Worm (Caenorhabditis elegans) whole organism, L4 larva: ENCODE measurements around the gene F18A1.1.
A peak's percentile ranks its signal among the peaks of the same experiment; 100 is the strongest.

Experiments used
- D1046.2 ChIP-seq: fragments of 200-800 bp; sonication (Bioruptor generic); IDR thresholded peaks from 2 replicates; pipeline ENCODE4 v1.3.6; 2022; ENCODE audit warnings: missing genetic modification characterization, missing compliant biosample characterization
- F10B5.3 ChIP-seq: sonication (generic microtip); optimal IDR thresholded peaks from 2 replicates; lab custom pipeline; 2016; ENCODE audit warnings: mild to moderate bottlenecking, missing genetic modification characterization, missing compliant biosample characterization
- F44E2.7 ChIP-seq: fragments of 200-800 bp; sonication (Bioruptor generic); IDR thresholded peaks from 2 replicates; pipeline ENCODE4 v2.1.2; 2022; ENCODE audit warnings: missing genetic modification characterization, missing compliant biosample characterization
- F49E8.2 ChIP-seq: sonication (generic microtip); optimal IDR thresholded peaks from 2 replicates; lab custom pipeline; 2016; ENCODE audit warnings: missing compliant biosample characterization, mild to moderate bottlenecking, missing genetic modification characterization, borderline replicate concordance
- T20F7.1 ChIP-seq: fragments of 200-800 bp; sonication (Bioruptor generic); optimal IDR thresholded peaks from 2 replicates; lab custom pipeline; 2018; ENCODE audit warnings: mild to moderate bottlenecking, missing genetic modification characterization, missing compliant biosample characterization
- aha-1 ChIP-seq: fragments of 150-350 bp; peaks from one replicate; lab custom pipeline; 2014; ENCODE audit warnings: missing biosample characterization, missing genetic modification characterization
- arid-1 ChIP-seq: fragments of 200-800 bp; sonication (Bioruptor generic); conservative IDR thresholded peaks from 2 replicates; pipeline ENCODE4 v1.3.6; 2022; ENCODE audit warnings: missing genetic modification reagents, missing genetic modification characterization, missing compliant biosample characterization
- ceh-28 ChIP-seq: fragments of 150-350 bp; optimal IDR thresholded peaks from 2 replicates; lab custom pipeline; 2014; ENCODE audit warnings: missing biosample characterization, missing genetic modification reagents, missing genetic modification characterization
- ceh-32 ChIP-seq: sonication (generic microtip); optimal IDR thresholded peaks from 2 replicates; lab custom pipeline; 2016; ENCODE audit warnings: mild to moderate bottlenecking, missing genetic modification characterization, missing compliant biosample characterization; ENCODE audit not compliant: poor library complexity
- ceh-44 ChIP-seq: fragments of 200-800 bp; sonication (Bioruptor generic); IDR thresholded peaks from 2 replicates; pipeline ENCODE4 v1.3.6; 2022; ENCODE audit warnings: missing genetic modification reagents, missing genetic modification characterization, missing compliant biosample characterization
- ceh-62 ChIP-seq: sonication (generic microtip); optimal IDR thresholded peaks from 2 replicates; lab custom pipeline; 2017; ENCODE audit warnings: missing biosample characterization, missing genetic modification characterization
- ceh-82 ChIP-seq: sonication (generic microtip); optimal IDR thresholded peaks from 2 replicates; lab custom pipeline; 2017; ENCODE audit warnings: missing biosample characterization, missing genetic modification characterization
- ces-1 ChIP-seq: fragments of 150-350 bp; sonication (generic microtip); optimal IDR thresholded peaks from 4 replicates; lab custom pipeline; 2014; ENCODE audit warnings: missing biosample characterization, missing genetic modification reagents, missing genetic modification characterization
- cey-2 ChIP-seq: sonication (generic microtip); optimal IDR thresholded peaks from 3 replicates; lab custom pipeline; 2017; ENCODE audit warnings: missing genetic modification characterization, mild to moderate bottlenecking, missing compliant biosample characterization, antibody characterized with exemption, borderline replicate concordance; ENCODE audit not compliant: insufficient read depth
- daf-12 ChIP-seq: fragments of 150-350 bp; optimal IDR thresholded peaks from 2 replicates; lab custom pipeline; 2014; ENCODE audit warnings: missing biosample characterization, missing genetic modification reagents, missing genetic modification characterization
- daf-16 ChIP-seq, 3 experiments: sonication (generic microtip); optimal IDR thresholded peaks; 2 replicates each; lab custom pipeline; 2016 to 2017; ENCODE audit warnings: missing genetic modification characterization in 3 of 3, missing genetic modification reagents in 3 of 3, mild to moderate bottlenecking in 2 of 3, missing compliant biosample characterization in 2 of 3, missing biosample characterization in 1 of 3, moderate library complexity in 1 of 3
- daf-19 ChIP-seq: fragments of 200-800 bp; sonication (Bioruptor generic); conservative IDR thresholded peaks from 2 replicates; pipeline ENCODE4 v1.3.6; 2022; ENCODE audit warnings: missing genetic modification characterization, missing compliant biosample characterization
- daf-8 ChIP-seq: fragments of 200-800 bp; sonication (Bioruptor generic); IDR thresholded peaks from 2 replicates; pipeline ENCODE4 v1.3.6; 2022; ENCODE audit warnings: missing genetic modification characterization, missing compliant biosample characterization
- dmd-8 ChIP-seq: fragments of 200-800 bp; sonication (Bioruptor generic); IDR thresholded peaks from 2 replicates; pipeline ENCODE4 v1.3.6; 2022; ENCODE audit warnings: missing genetic modification characterization, missing compliant biosample characterization
- egl-27 ChIP-seq: sonication (generic microtip); optimal IDR thresholded peaks from 3 replicates; lab custom pipeline; 2017; ENCODE audit warnings: missing biosample characterization, missing genetic modification reagents, missing genetic modification characterization
- egl-43 ChIP-seq: fragments of 200-800 bp; sonication (Bioruptor generic); IDR thresholded peaks from 2 replicates; pipeline ENCODE4 v1.3.6; 2022; ENCODE audit warnings: missing genetic modification reagents, missing genetic modification characterization, missing compliant biosample characterization
- fkh-10 ChIP-seq: fragments of 150-350 bp; optimal IDR thresholded peaks from 2 replicates; lab custom pipeline; 2014; ENCODE audit warnings: missing biosample characterization, missing genetic modification reagents, missing genetic modification characterization
- gei-8 ChIP-seq: fragments of 200-800 bp; sonication (Bioruptor generic); optimal IDR thresholded peaks from 2 replicates; lab custom pipeline; 2018; ENCODE audit warnings: mild to moderate bottlenecking, missing genetic modification characterization, missing compliant biosample characterization
- hlh-11 ChIP-seq: fragments of 200-800 bp; sonication (Bioruptor generic); optimal IDR thresholded peaks from 2 replicates; lab custom pipeline; 2018; ENCODE audit warnings: mild to moderate bottlenecking, missing genetic modification characterization, missing compliant biosample characterization
- lim-7 ChIP-seq: fragments of 200-800 bp; sonication (Bioruptor generic); IDR thresholded peaks from 2 replicates; pipeline ENCODE4 v1.3.6; 2022; ENCODE audit warnings: missing genetic modification characterization, missing compliant biosample characterization
- lin-1 ChIP-seq: fragments of 200-800 bp; sonication (Bioruptor generic); IDR thresholded peaks from 2 replicates; pipeline ENCODE4 v1.3.6; 2022; ENCODE audit warnings: missing genetic modification reagents, missing genetic modification characterization, missing compliant biosample characterization
- lin-13 ChIP-seq: fragments of 150-350 bp; optimal IDR thresholded peaks from 2 replicates; lab custom pipeline; 2014; ENCODE audit warnings: missing biosample characterization, missing genetic modification reagents, missing genetic modification characterization
- lin-15B ChIP-seq: fragments of 150-350 bp; sonication (generic microtip); optimal IDR thresholded peaks from 3 replicates; lab custom pipeline; 2014; ENCODE audit warnings: missing biosample characterization, missing genetic modification characterization
- lin-29 ChIP-seq: fragments of 200-800 bp; sonication (Bioruptor generic); IDR thresholded peaks from 2 replicates; pipeline ENCODE4 v1.3.6; 2022; ENCODE audit warnings: missing genetic modification reagents, missing genetic modification characterization, missing compliant biosample characterization
- lin-39 ChIP-seq: fragments of 150-350 bp; optimal IDR thresholded peaks from 2 replicates; lab custom pipeline; 2014; ENCODE audit warnings: missing biosample characterization, missing genetic modification reagents, missing genetic modification characterization
- lir-3 ChIP-seq: sonication (generic microtip); optimal IDR thresholded peaks from 2 replicates; lab custom pipeline; 2016; ENCODE audit warnings: mild to moderate bottlenecking, missing genetic modification characterization, missing compliant biosample characterization
- mdt-29 ChIP-seq: fragments of 200-800 bp; sonication (Bioruptor generic); IDR thresholded peaks from 2 replicates; pipeline ENCODE4 v1.3.6; 2022; ENCODE audit warnings: missing genetic modification reagents, missing genetic modification characterization, missing compliant biosample characterization
- mep-1 ChIP-seq: fragments of 150-350 bp; sonication (generic microtip); optimal IDR thresholded peaks from 3 replicates; lab custom pipeline; 2014; ENCODE audit warnings: missing biosample characterization, missing genetic modification characterization
- mes-2 ChIP-seq: sonication (generic microtip); optimal IDR thresholded peaks from 2 replicates; lab custom pipeline; 2016; ENCODE audit warnings: missing genotype, mild to moderate bottlenecking, missing genetic modification characterization, missing compliant biosample characterization; ENCODE audit not compliant: poor library complexity, severe bottlenecking
- mxl-2 ChIP-seq: fragments of 200-800 bp; sonication (Bioruptor generic); conservative IDR thresholded peaks from 2 replicates; pipeline ENCODE4 v1.3.6; 2022; ENCODE audit warnings: missing genetic modification reagents, missing genetic modification characterization, missing compliant biosample characterization
- nhr-111 ChIP-seq: fragments of 200-800 bp; sonication (Bioruptor generic); optimal IDR thresholded peaks from 2 replicates; lab custom pipeline; 2018; ENCODE audit warnings: mild to moderate bottlenecking, missing genetic modification characterization, missing compliant biosample characterization
- nhr-237 ChIP-seq: sonication (generic microtip); optimal IDR thresholded peaks from 2 replicates; lab custom pipeline; 2017; ENCODE audit warnings: missing biosample characterization, missing genetic modification characterization
- nhr-42 ChIP-seq: fragments of 200-800 bp; sonication (Bioruptor generic); IDR thresholded peaks from 2 replicates; pipeline ENCODE4 v1.3.6; 2022; ENCODE audit warnings: missing genetic modification characterization, missing compliant biosample characterization
- nhr-48 ChIP-seq: sonication (generic microtip); optimal IDR thresholded peaks from 2 replicates; lab custom pipeline; 2016; ENCODE audit warnings: mild to moderate bottlenecking, missing genetic modification characterization, missing compliant biosample characterization
- php-3 ChIP-seq: fragments of 200-800 bp; sonication (Bioruptor generic); IDR thresholded peaks from 2 replicates; pipeline ENCODE4 v1.3.6; 2022; ENCODE audit warnings: missing genetic modification reagents, missing genetic modification characterization, missing compliant biosample characterization
- pqm-1 ChIP-seq: sonication (generic microtip); optimal IDR thresholded peaks from 2 replicates; lab custom pipeline; 2017; ENCODE audit warnings: missing biosample characterization, missing genetic modification characterization
- saeg-2 ChIP-seq: fragments of 200-800 bp; sonication (Bioruptor generic); IDR thresholded peaks from 2 replicates; pipeline ENCODE4 v1.3.6; 2022; ENCODE audit warnings: missing genetic modification reagents, missing genetic modification characterization, missing compliant biosample characterization
- skn-1 ChIP-seq: fragments of 150-350 bp; optimal IDR thresholded peaks from 2 replicates; lab custom pipeline; 2014; ENCODE audit warnings: missing biosample characterization, missing genetic modification characterization
- snpc-1.2 ChIP-seq: fragments of 200-800 bp; sonication (Bioruptor generic); IDR thresholded peaks from 2 replicates; pipeline ENCODE4 v1.3.6; 2022; ENCODE audit warnings: missing genetic modification reagents, missing genetic modification characterization, missing compliant biosample characterization
- tra-1 ChIP-seq: fragments of 200-800 bp; sonication (Bioruptor generic); IDR thresholded peaks from 2 replicates; pipeline ENCODE4 v1.3.6; 2022; ENCODE audit warnings: missing genetic modification reagents, missing genetic modification characterization, missing compliant biosample characterization
- unc-62 ChIP-seq, 3 experiments: fragments of 150-350 bp in 1 of 3; sonication (generic microtip); optimal IDR thresholded peaks in 2 of 3; peaks in 1 of 3; 1 replicate in 1 of 3; 2 replicates in 2 of 3; lab custom pipeline; 2014 to 2017; ENCODE audit warnings: missing biosample characterization in 3 of 3, missing genetic modification characterization in 3 of 3, missing genetic modification reagents in 3 of 3, missing genotype in 1 of 3
- vab-7 ChIP-seq: fragments of 200-800 bp; sonication (Bioruptor generic); IDR thresholded peaks from 2 replicates; pipeline ENCODE4 v1.3.6; 2022; ENCODE audit warnings: missing genetic modification reagents, missing genetic modification characterization, missing compliant biosample characterization
- zfp-3 ChIP-seq: fragments of 200-800 bp; sonication (Bioruptor generic); conservative IDR thresholded peaks from 2 replicates; pipeline ENCODE4 v1.3.6; 2022; ENCODE audit warnings: missing genetic modification reagents, missing genetic modification characterization, missing compliant biosample characterization
- ztf-11 ChIP-seq: fragments of 150-350 bp; optimal IDR thresholded peaks from 2 replicates; lab custom pipeline; 2014; ENCODE audit warnings: missing biosample characterization, missing genetic modification characterization

The F18A1.1 gene

DNA sequence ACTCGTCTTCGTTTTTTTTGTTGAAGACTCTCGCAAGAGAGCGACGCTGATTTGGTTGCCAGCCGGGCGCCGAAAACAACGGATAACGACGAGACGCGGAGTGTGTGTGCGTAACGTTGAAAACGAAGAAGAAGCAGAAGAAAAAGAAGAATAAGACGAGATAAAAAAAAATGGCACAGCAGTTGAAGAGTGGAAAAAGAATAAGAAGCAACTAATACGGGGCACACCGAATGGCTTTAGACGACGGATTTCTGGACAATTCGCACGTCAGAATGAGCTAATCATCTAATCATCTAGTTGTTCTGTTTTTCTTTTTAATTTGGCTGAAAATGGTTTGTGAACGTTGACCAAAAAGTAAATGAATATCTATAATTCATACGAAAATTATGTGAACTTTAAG lies 47.7 kb upstream of the F18A1.1 start:
- peak; percentile 64 for TF ChIP-seq aha-1 (tag; lab: Kevin White, UChicago)
- no peak for TF ChIP-seq unc-62 (GFP tag; optimal IDR thresholded peaks at IDR 0.05 in 1 of 2; lab: Kevin White, UChicago)
- no peak for TF ChIP-seq unc-62 (tag; optimal IDR thresholded peaks at IDR 0.05; lab: Kevin White, UChicago)

DNA sequence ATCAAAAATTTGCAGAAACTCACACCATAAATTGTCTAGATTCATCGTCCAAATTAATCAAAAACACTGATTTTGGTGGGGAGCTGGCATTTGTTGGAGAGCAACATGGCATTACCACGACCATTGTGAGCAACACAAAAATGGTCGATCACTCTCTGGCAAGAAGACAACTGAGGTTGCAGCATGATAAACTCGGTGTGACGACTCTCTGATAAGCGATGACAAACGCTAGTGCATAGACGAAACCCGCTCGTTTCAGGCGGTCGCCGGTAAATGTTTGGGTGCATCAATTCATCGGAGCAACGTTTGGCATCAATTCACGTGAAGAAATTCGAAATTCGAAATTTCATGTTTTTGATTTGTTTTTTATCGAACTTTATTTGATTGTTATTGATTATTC lies 45.7 kb upstream of the F18A1.1 start:
- TF ChIP-seq lim-7 (GFP tag; lab: Robert Waterston, UW) (no peak), egl-27 (tag; lab: Kevin White, UChicago) (no peak), D1046.2 (GFP tag; lab: Robert Waterston, UW) (0 out of 2 replicates have a peak, but pooled peaks have one; percentile 34), daf-8 (no peak), vab-7 (GFP tag; lab: Robert Waterston, UW) (no peak), daf-19 (GFP tag; lab: Robert Waterston, UW) (no peak), mep-1 (tag; lab: Kevin White, UChicago) (no peak), fkh-10 (GFP tag; lab: Kevin White, UChicago) (no peak), daf-12 (tag; lab: Kevin White, UChicago) (no peak), nhr-48 (no peak), php-3 (GFP tag; lab: Robert Waterston, UW) (no peak), dmd-8 (GFP tag; lab: Robert Waterston, UW) (no peak), lin-13 (no peak), arid-1 (no peak), lin-1 (GFP tag; lab: Robert Waterston, UW) (no peak), pqm-1 (tag; lab: Kevin White, UChicago) (peak; percentile 65), lir-3 (no peak), ceh-32 (no peak), nhr-111 (GFP tag; lab: Kevin White, UChicago) (no peak), tra-1 (0 out of 2 replicates have a peak, but pooled peaks have one; percentile 7), cey-2 (tag; lab: Kevin White, UChicago) (no peak), F44E2.7 (no peak), ceh-28 (no peak), F49E8.2 (tag; lab: Kevin White, UChicago) (no peak), F10B5.3 (no peak), lin-29 (GFP tag; lab: Robert Waterston, UW) (no peak), saeg-2 (GFP tag; lab: Robert Waterston, UW) (no peak), mxl-2 (GFP tag; lab: Robert Waterston, UW) (no peak), snpc-1.2 (GFP tag; lab: Robert Waterston, UW) (no peak), hlh-11 (tag; lab: Kevin White, UChicago) (peak; percentile 74), zfp-3 (GFP tag; lab: Robert Waterston, UW) (no peak), nhr-42 (no peak), egl-43 (GFP tag; lab: Robert Waterston, UW) (no peak), T20F7.1 (GFP tag; lab: Kevin White, UChicago) (no peak), mes-2 (tag; lab: Kevin White, UChicago) (no peak), ces-1 (no peak), ceh-82 (tag; lab: Kevin White, UChicago) (no peak), lin-15B (no peak), ztf-11 (tag; lab: Kevin White, UChicago) (no peak), aha-1 (tag; lab: Kevin White, UChicago) (peak; percentile 58), ceh-62 (tag; lab: Kevin White, UChicago) (no peak), skn-1 (tag; lab: Kevin White, UChicago) (no peak), ceh-44 (GFP tag; lab: Robert Waterston, UW) (no peak), nhr-237 (no peak), mdt-29 (GFP tag; lab: Robert Waterston, UW) (0 out of 2 replicates have a peak, but pooled peaks have one; percentile 18), gei-8 (no peak), lin-39 (no peak), daf-16 (GFP tag; optimal IDR thresholded peaks at IDR 0.05; lab: Kevin White, UChicago) (no peak), daf-16 (tag; optimal IDR thresholded peaks at IDR 0.05; lab: Kevin White, UChicago) (peak; percentile 37)
